Worm (Caenorhabditis elegans) whole organism, midembryonic: Measurements from ENCODE around the gene K06A9.3.

ENCODE experiments used
- T22C8.4 ChIP-seq: fragments of 200-800 bp; sonication (Bioruptor generic); IDR thresholded peaks from 2 replicates; pipeline ENCODE4 v1.3.6; 2022; ENCODE audit warnings: missing genetic modification characterization, missing compliant biosample characterization
- cog-1 ChIP-seq: sonication (generic microtip); optimal IDR thresholded peaks from 2 replicates; lab custom pipeline; 2016; ENCODE audit warnings: missing genetic modification characterization, missing compliant biosample characterization
- flt-1 ChIP-seq: fragments of 200-800 bp; sonication (Bioruptor generic); IDR thresholded peaks from 2 replicates; pipeline ENCODE4 v1.3.6; 2022; ENCODE audit warnings: missing genetic modification characterization, missing compliant biosample characterization
- ref-1 ChIP-seq: fragments of 200-800 bp; sonication (Bioruptor generic); conservative IDR thresholded peaks from 2 replicates; pipeline ENCODE4 v1.3.6; 2022; ENCODE audit warnings: missing genetic modification reagents, missing genetic modification characterization, missing compliant biosample characterization
- tab-1 ChIP-seq: fragments of 200-800 bp; sonication (Bioruptor generic); IDR thresholded peaks from 2 replicates; pipeline ENCODE4 v1.3.6; 2022; ENCODE audit warnings: missing genetic modification characterization, missing compliant biosample characterization
- ztf-23 ChIP-seq: fragments of 200-800 bp; sonication (Bioruptor generic); IDR thresholded peaks from 2 replicates; pipeline ENCODE4 v1.3.6; 2022; ENCODE audit warnings: missing genetic modification reagents, missing genetic modification characterization, missing compliant biosample characterization
- ztf-29 ChIP-seq: fragments of 200-800 bp; sonication (Bioruptor generic); IDR thresholded peaks from 2 replicates; pipeline ENCODE4 v1.3.6; 2022; ENCODE audit warnings: missing genetic modification reagents, missing genetic modification characterization, missing compliant biosample characterization

DNA sequence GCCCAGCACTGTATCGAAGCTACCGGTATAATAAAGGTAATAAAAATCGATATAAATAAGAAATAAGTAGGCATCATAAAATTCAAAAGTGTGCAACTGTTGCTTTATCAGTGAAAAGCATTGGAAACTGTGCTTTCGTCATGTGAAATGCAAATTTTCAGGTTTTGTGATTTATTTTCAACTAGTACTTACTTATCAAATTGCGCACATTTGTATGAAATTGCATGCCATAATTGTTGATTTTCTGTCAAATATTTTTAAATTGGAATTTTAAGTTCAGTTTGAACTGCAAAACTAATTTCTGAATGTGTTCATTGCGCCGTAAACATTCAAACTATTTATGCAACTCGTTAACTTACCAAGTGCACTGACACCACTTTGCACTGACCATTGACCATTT is 49.4 kb downstream of the K06A9.3 start, which contains the start of gene D1005.4:
- TF ChIP-seq cog-1 (tag; lab: Kevin White, UChicago) (no peak), ztf-29 (GFP tag; lab: Robert Waterston, UW) (no peak), T22C8.4 (GFP tag; lab: Robert Waterston, UW) (no peak), flt-1 (no peak), tab-1 (GFP tag; lab: Robert Waterston, UW) (no peak), ref-1 (no peak), ztf-23 (no peak)
